Fruit fly (Drosophila melanogaster) whole organism, embryonic: ENCODE data around the gene Cpr30F.

ENCODE experiments used
- Abd-B ChIP-seq: fragments of 200-800 bp; sonication (Bioruptor generic); optimal IDR thresholded peaks from 2 replicates; lab custom pipeline; 2018; ENCODE audit warnings: missing biosample characterization, mild to moderate bottlenecking, missing genetic modification characterization, moderate library complexity
- Ada2b ChIP-seq: fragments of 200-800 bp; sonication (Bioruptor generic); IDR thresholded peaks from 2 replicates; pipeline ENCODE4 v1.3.6; 2022; ENCODE audit warnings: missing biosample characterization, missing genetic modification characterization
- Atf3 ChIP-seq: fragments of 200-800 bp; sonication (Bioruptor generic); optimal IDR thresholded peaks from 3 replicates; lab custom pipeline; 2016; ENCODE audit warnings: missing biosample characterization, missing genetic modification characterization
- Bdp1 ChIP-seq: fragments of 200-800 bp; sonication (Bioruptor generic); optimal IDR thresholded peaks from 3 replicates; lab custom pipeline; 2016; ENCODE audit warnings: missing biosample characterization, missing genetic modification characterization
- CG12071 ChIP-seq: fragments of 200-800 bp; sonication (Bioruptor generic); optimal IDR thresholded peaks from 3 replicates; lab custom pipeline; 2018; ENCODE audit warnings: missing biosample characterization, mild to moderate bottlenecking, missing genetic modification characterization
- CG12219 ChIP-seq: fragments of 200-800 bp; sonication (Bioruptor generic); optimal IDR thresholded peaks from 3 replicates; lab custom pipeline; 2018; ENCODE audit warnings: missing biosample characterization, mild to moderate bottlenecking, missing genetic modification characterization
- CG13123 ChIP-seq: fragments of 200-800 bp; sonication (Bioruptor generic); optimal IDR thresholded peaks from 2 replicates; lab custom pipeline; 2016; ENCODE audit warnings: missing biosample characterization, missing genetic modification characterization
- CG13894 ChIP-seq: fragments of 200-800 bp; sonication (Bioruptor generic); optimal IDR thresholded peaks from 3 replicates; lab custom pipeline; 2018; ENCODE audit warnings: missing biosample characterization, mild to moderate bottlenecking, missing genetic modification characterization, moderate library complexity
- CG15514 ChIP-seq: fragments of 200-800 bp; sonication (Bioruptor generic); optimal IDR thresholded peaks from 3 replicates; lab custom pipeline; 2017; ENCODE audit warnings: missing biosample characterization, missing genetic modification characterization, mild to moderate bottlenecking, moderate library complexity, missing genetic modification reagents
- CG16815 ChIP-seq: fragments of 200-800 bp; sonication (Bioruptor generic); optimal IDR thresholded peaks from 3 replicates; lab custom pipeline; 2017; ENCODE audit warnings: missing biosample characterization, mild to moderate bottlenecking, missing genetic modification characterization
- CG1792 ChIP-seq: fragments of 200-800 bp; sonication (Bioruptor generic); optimal IDR thresholded peaks from 2 replicates; lab custom pipeline; 2016; ENCODE audit warnings: missing biosample characterization, missing genetic modification characterization
- CG18011 ChIP-seq: fragments of 200-800 bp; sonication (Bioruptor generic); optimal IDR thresholded peaks from 2 replicates; lab custom pipeline; 2017; ENCODE audit warnings: missing biosample characterization, missing genetic modification characterization, mild to moderate bottlenecking, moderate library complexity, missing genotype
- CG30020 ChIP-seq: fragments of 200-800 bp; optimal IDR thresholded peaks from 2 replicates; lab custom pipeline; 2019; ENCODE audit warnings: missing biosample characterization, mild to moderate bottlenecking, missing genetic modification characterization, moderate library complexity
- CG30403 ChIP-seq: fragments of 200-800 bp; sonication (Bioruptor generic); optimal IDR thresholded peaks from 3 replicates; lab custom pipeline; 2016; ENCODE audit warnings: missing biosample characterization, missing genetic modification characterization
- CG31224 ChIP-seq: fragments of 200-800 bp; sonication (Bioruptor generic); IDR thresholded peaks from 2 replicates; pipeline ENCODE4 v1.3.6; 2022; ENCODE audit warnings: missing biosample characterization, missing genetic modification characterization
- CG3163 ChIP-seq: fragments of 200-800 bp; sonication (Bioruptor generic); optimal IDR thresholded peaks from 3 replicates; lab custom pipeline; 2016; ENCODE audit warnings: missing biosample characterization, missing genetic modification characterization
- CG4820 ChIP-seq: fragments of 200-800 bp; sonication (Bioruptor generic); optimal IDR thresholded peaks from 3 replicates; lab custom pipeline; 2016; ENCODE audit warnings: missing biosample characterization, missing genetic modification characterization
- CG5953 ChIP-seq: fragments of 200-800 bp; sonication (Bioruptor generic); IDR thresholded peaks from 2 replicates; pipeline ENCODE4 v1.3.6; 2022; ENCODE audit warnings: missing biosample characterization, missing genetic modification characterization
- CG6272 ChIP-seq: fragments of 200-800 bp; sonication (Bioruptor generic); IDR thresholded peaks from 2 replicates; pipeline ENCODE4 v1.3.6; 2022; ENCODE audit warnings: missing biosample characterization, missing genetic modification characterization
- Camta ChIP-seq: fragments of 200-800 bp; sonication (Bioruptor generic); optimal IDR thresholded peaks from 2 replicates; lab custom pipeline; 2016; ENCODE audit warnings: missing biosample characterization, missing genetic modification characterization
- D19B ChIP-seq: fragments of 200-800 bp; sonication (Bioruptor generic); optimal IDR thresholded peaks from 2 replicates; lab custom pipeline; 2017; ENCODE audit warnings: missing biosample characterization, mild to moderate bottlenecking, missing genetic modification characterization
- Dip2 ChIP-seq: fragments of 200-800 bp; sonication (Bioruptor generic); IDR thresholded peaks from 2 replicates; pipeline ENCODE4 v1.3.6; 2022; ENCODE audit warnings: missing biosample characterization, missing genetic modification characterization
- ERR ChIP-seq: fragments of 200-800 bp; sonication (Bioruptor generic); optimal IDR thresholded peaks from 2 replicates; lab custom pipeline; 2016; ENCODE audit warnings: missing biosample characterization, missing genetic modification characterization
- Ets65A ChIP-seq: fragments of 200-800 bp; sonication (Bioruptor generic); peaks from one replicate; lab custom pipeline; 2016; ENCODE audit warnings: missing biosample characterization, missing genetic modification characterization
- Gug ChIP-seq: fragments of 200-800 bp; sonication (Bioruptor generic); IDR thresholded peaks from 4 replicates; pipeline ENCODE4 v1.3.6; 2022; ENCODE audit warnings: missing biosample characterization, missing genetic modification characterization
- Hr51 ChIP-seq, 2 experiments: fragments of 200-800 bp; sonication (Bioruptor generic); optimal IDR thresholded peaks; 2 replicates in 1 of 2; 3 replicates in 1 of 2; lab custom pipeline; 2016 to 2018; ENCODE audit warnings: missing biosample characterization in 2 of 2, missing genetic modification characterization in 2 of 2, mild to moderate bottlenecking in 1 of 2, moderate library complexity in 1 of 2
- Lhr ChIP-seq: fragments of 200-800 bp; sonication (Bioruptor generic); optimal IDR thresholded peaks from 3 replicates; lab custom pipeline; 2017; ENCODE audit warnings: mild to moderate bottlenecking, missing biosample characterization, missing genetic modification reagents, missing genetic modification characterization
- Lpt ChIP-seq: fragments of >200 bp; optimal IDR thresholded peaks from 2 replicates; lab custom pipeline; 2018; ENCODE audit warnings: missing biosample characterization, missing genetic modification characterization
- Mes4 ChIP-seq: fragments of 200-800 bp; sonication (Bioruptor generic); optimal IDR thresholded peaks from 2 replicates; lab custom pipeline; 2016; ENCODE audit warnings: missing biosample characterization, missing genetic modification characterization
- Oaz ChIP-seq: fragments of 200-800 bp; sonication (Bioruptor generic); IDR thresholded peaks from 2 replicates; pipeline ENCODE4 v1.3.6; 2022; ENCODE audit warnings: missing biosample characterization, missing genetic modification characterization
- Optix ChIP-seq: fragments of 200-800 bp; sonication (Bioruptor generic); IDR thresholded peaks from 3 replicates; pipeline ENCODE4 v1.3.6; 2022; ENCODE audit warnings: missing biosample characterization, missing genetic modification characterization
- PHDP ChIP-seq: fragments of 200-800 bp; sonication (Bioruptor generic); optimal IDR thresholded peaks from 3 replicates; lab custom pipeline; 2018; ENCODE audit warnings: missing biosample characterization, mild to moderate bottlenecking, missing genetic modification characterization, moderate library complexity
- Poxn ChIP-seq: fragments of 200-800 bp; sonication (Bioruptor generic); IDR thresholded peaks from 2 replicates; pipeline ENCODE4 v1.3.6; 2022; ENCODE audit warnings: missing biosample characterization, missing genetic modification characterization
- Rfx ChIP-seq: fragments of 200-800 bp; sonication (Bioruptor generic); IDR thresholded peaks from 2 replicates; pipeline ENCODE4 v1.3.6; 2022; ENCODE audit warnings: missing biosample characterization, missing genetic modification characterization
- Sox102F ChIP-seq: fragments of 200-800 bp; sonication (Bioruptor generic); optimal IDR thresholded peaks from 2 replicates; lab custom pipeline; 2018; ENCODE audit warnings: missing biosample characterization, mild to moderate bottlenecking, missing genetic modification characterization, moderate library complexity
- aop ChIP-seq: fragments of 200-800 bp; sonication (Bioruptor generic); IDR thresholded peaks from 2 replicates; pipeline ENCODE4 v1.3.6; 2022; ENCODE audit warnings: missing biosample characterization, missing genetic modification characterization
- bab2 ChIP-seq: fragments of 200-800 bp; sonication (Bioruptor generic); optimal IDR thresholded peaks from 2 replicates; lab custom pipeline; 2016; ENCODE audit warnings: missing biosample characterization, missing genetic modification characterization
- bbx ChIP-seq: fragments of 200-800 bp; sonication (Bioruptor generic); IDR thresholded peaks from 2 replicates; pipeline ENCODE4 v1.3.6; 2022; ENCODE audit warnings: missing biosample characterization, missing genetic modification characterization; ENCODE audit not compliant: partially characterized antibody
- br ChIP-seq: fragments of >200 bp; optimal IDR thresholded peaks from 2 replicates; lab custom pipeline; 2017
- cas ChIP-seq: fragments of 200-800 bp; sonication (Bioruptor generic); IDR thresholded peaks from 2 replicates; pipeline ENCODE4 v1.3.6; 2022; ENCODE audit warnings: missing biosample characterization, missing genetic modification characterization
- chif ChIP-seq, 2 experiments: fragments of 200-800 bp; sonication (Bioruptor generic); optimal IDR thresholded peaks; 3 replicates each; lab custom pipeline; 2016; ENCODE audit warnings: missing biosample characterization in 2 of 2, missing genetic modification characterization in 2 of 2
- gcm ChIP-seq: fragments of 200-800 bp; sonication (Bioruptor generic); optimal IDR thresholded peaks from 2 replicates; lab custom pipeline; 2019; ENCODE audit warnings: missing biosample characterization, mild to moderate bottlenecking, missing genetic modification characterization, moderate library complexity
- gsb ChIP-seq: fragments of 200-800 bp; sonication (Bioruptor generic); IDR thresholded peaks from 2 replicates; pipeline ENCODE4 v1.3.6; 2022; ENCODE audit warnings: missing biosample characterization, missing genetic modification characterization
- hb ChIP-seq: fragments of 200-800 bp; sonication (Bioruptor generic); IDR thresholded peaks from 3 replicates; pipeline ENCODE4 v1.3.6; 2022; ENCODE audit warnings: missing biosample characterization, missing genetic modification characterization; ENCODE audit not compliant: partially characterized antibody
- hth ChIP-seq: fragments of >200 bp; optimal IDR thresholded peaks from 2 replicates; lab custom pipeline; 2017; ENCODE audit warnings: inconsistent platforms
- ind ChIP-seq: fragments of 200-800 bp; sonication (Bioruptor generic); optimal IDR thresholded peaks from 3 replicates; lab custom pipeline; 2016; ENCODE audit warnings: missing biosample characterization, missing genetic modification characterization
- nom ChIP-seq: fragments of 200-800 bp; sonication (Bioruptor generic); optimal IDR thresholded peaks from 2 replicates; lab custom pipeline; 2017; ENCODE audit warnings: missing biosample characterization, missing genetic modification characterization, mild to moderate bottlenecking, moderate library complexity, missing genetic modification reagents
- so ChIP-seq: fragments of 200-800 bp; sonication (Bioruptor generic); IDR thresholded peaks from 3 replicates; pipeline ENCODE4 v1.3.6; 2022; ENCODE audit warnings: missing biosample characterization, missing genetic modification characterization
- trh ChIP-seq: fragments of 200-800 bp; sonication (Bioruptor generic); optimal IDR thresholded peaks from 2 replicates; lab custom pipeline; 2016; ENCODE audit warnings: missing biosample characterization, missing genetic modification characterization
- tup ChIP-seq: fragments of 200-800 bp; sonication (Bioruptor generic); optimal IDR thresholded peaks from 2 replicates; lab custom pipeline; 2016; ENCODE audit warnings: missing biosample characterization, mild to moderate bottlenecking, missing genetic modification characterization, moderate library complexity
- unpg ChIP-seq: fragments of 200-800 bp; sonication (Bioruptor generic); optimal IDR thresholded peaks from 3 replicates; lab custom pipeline; 2018; ENCODE audit warnings: missing biosample characterization, mild to moderate bottlenecking, missing genetic modification characterization, moderate library complexity
- vnd ChIP-seq: fragments of 200-800 bp; sonication (Bioruptor generic); IDR thresholded peaks from 3 replicates; pipeline ENCODE4 v1.3.6; 2022; ENCODE audit warnings: missing biosample characterization, missing genetic modification characterization; ENCODE audit not compliant: partially characterized antibody
- yki ChIP-seq: fragments of >200 bp; optimal IDR thresholded peaks from 3 replicates; lab custom pipeline; 2018

Gene Cpr30F

DNA sequence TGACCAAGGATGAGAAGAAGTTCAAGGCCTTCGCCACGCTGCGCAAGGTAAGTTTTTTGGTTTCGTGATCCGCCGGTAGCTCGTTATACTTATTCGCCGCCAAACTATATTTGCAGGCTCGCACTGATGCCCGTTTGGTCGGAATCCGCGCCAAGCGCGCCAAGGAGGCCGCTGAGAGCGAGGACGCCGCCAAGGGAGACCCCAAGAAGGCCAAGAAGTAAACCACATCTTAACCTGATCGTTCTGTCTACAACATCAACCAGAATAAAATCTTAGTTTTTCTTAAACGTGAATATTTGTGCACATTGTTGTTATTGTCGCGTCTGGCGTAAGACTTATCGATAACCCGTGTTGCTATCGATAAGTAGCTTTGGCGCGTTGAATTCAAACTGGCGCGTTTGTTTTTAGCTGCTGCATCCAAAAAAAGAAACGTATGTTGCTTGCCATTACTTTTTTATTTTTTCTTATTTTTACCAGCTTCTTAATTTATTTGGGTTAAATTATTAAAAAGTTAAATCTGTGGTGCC, 35.3 kb upstream of the Cpr30F start (continued):
- TF ChIP-seq CG15514 (GFP tag; lab: Kevin White, UChicago) (no peak), CG12071 (GFP tag; lab: Kevin White, UChicago) (no peak), Bdp1 (GFP tag; lab: Kevin White, UChicago) (no peak), Hr51 (GFP tag; optimal IDR thresholded peaks at IDR 0.05; lab: Kevin White, UChicago) (no peak), hb (GFP tag; lab: Robert Waterston, UW) (0 out of 3 replicates have a peak, but pooled peaks have one; percentile 31), Optix (GFP tag; lab: Robert Waterston, UW) (no peak), CG5953 (GFP tag; lab: Robert Waterston, UW) (no peak), hth (no peak), bab2 (no peak), ind (GFP tag; lab: Kevin White, UChicago) (no peak), trh (GFP tag; lab: Kevin White, UChicago) (no peak), vnd (GFP tag; lab: Robert Waterston, UW) (no peak), bbx (GFP tag; lab: Robert Waterston, UW) (0 out of 2 replicates have a peak, but pooled peaks have one; percentile 27), Rfx (GFP tag; lab: Robert Waterston, UW) (no peak), CG18011 (no peak), CG3163 (GFP tag; lab: Kevin White, UChicago) (no peak), CG16815 (no peak), Ets65A (GFP tag; lab: Kevin White, UChicago) (no peak), CG13123 (GFP tag; lab: Kevin White, UChicago) (no peak), Ada2b (GFP tag; lab: Robert Waterston, UW) (no peak), nom (no peak), Gug (GFP tag; lab: Robert Waterston, UW) (no peak), gsb (no peak), yki (no peak), D19B (GFP tag; lab: Kevin White, UChicago) (no peak), Mes4 (GFP tag; lab: Kevin White, UChicago) (no peak), gcm (GFP tag; lab: Kevin White, UChicago) (no peak), CG31224 (GFP tag; lab: Robert Waterston, UW) (no peak), cas (GFP tag; lab: Robert Waterston, UW) (no peak), PHDP (tag; lab: Kevin White, UChicago) (no peak), Camta (GFP tag; lab: Kevin White, UChicago) (no peak), so (GFP tag; lab: Robert Waterston, UW) (no peak), CG30403 (GFP tag; lab: Kevin White, UChicago) (no peak), CG1792 (GFP tag; lab: Kevin White, UChicago) (no peak), chif (GFP tag; optimal IDR thresholded peaks at IDR 0.05; lab: Kevin White, UChicago) (no peak), Lpt (GFP tag; lab: Kevin White, UChicago) (no peak), Lhr (GFP tag; lab: Kevin White, UChicago) (no peak), unpg (GFP tag; lab: Kevin White, UChicago) (no peak), aop (GFP tag; lab: Robert Waterston, UW) (no peak), Atf3 (no peak), tup (GFP tag; lab: Kevin White, UChicago) (no peak), CG30020 (tag; lab: Kevin White, UChicago) (no peak), CG12219 (GFP tag; lab: Kevin White, UChicago) (no peak), Poxn (GFP tag; lab: Robert Waterston, UW) (no peak), Dip2 (no peak), CG4820 (GFP tag; lab: Kevin White, UChicago) (no peak), Sox102F (GFP tag; lab: Kevin White, UChicago) (no peak), ERR (GFP tag; lab: Kevin White, UChicago) (no peak), CG6272 (GFP tag; lab: Robert Waterston, UW) (no peak), CG13894 (tag; lab: Kevin White, UChicago) (no peak), Abd-B (no peak), br (no peak), Oaz (GFP tag; lab: Robert Waterston, UW) (no peak)
